Worm (Caenorhabditis elegans): ENCODE data around the gene T19C4.5.

The T19C4.5 gene

ce11 chrV:11161791-11162190 is 10.2 kb upstream of the T19C4.5 start, which contains the start of gene srg-41:
Gene srg-41, minus strand, starts transcription at chrV:11161891.
- TF ChIP-seq pha-2 (tag; optimal IDR thresholded peaks at IDR 0.05), result no peak
- TF ChIP-seq ceh-9 (tag; optimal IDR thresholded peaks at IDR 0.05), result no peak
- TF ChIP-seq ceh-24 (tag; optimal IDR thresholded peaks at IDR 0.05), result no peak
- no peak for TF ChIP-seq tbx-7 (tag; optimal IDR thresholded peaks at IDR 0.05)

- no peak for TF ChIP-seq odd-2 (tag; optimal IDR thresholded peaks at IDR 0.05)
- TF ChIP-seq npax-4 (tag; optimal IDR thresholded peaks at IDR 0.05), result no peak
- no peak for TF ChIP-seq pros-1 (tag; optimal IDR thresholded peaks at IDR 0.05)
- no peak for TF ChIP-seq ceh-22 (tag; optimal IDR thresholded peaks at IDR 0.05)
- TF ChIP-seq unc-42 (tag; optimal IDR thresholded peaks at IDR 0.05), result no peak
- TF ChIP-seq che-1 (tag; optimal IDR thresholded peaks at IDR 0.05), result no peak
- TF ChIP-seq ets-4 (tag; optimal IDR thresholded peaks at IDR 0.05), result no peak
- no peak for TF ChIP-seq nhr-232 (tag; optimal IDR thresholded peaks at IDR 0.05)
- TF ChIP-seq rnt-1 (tag; optimal IDR thresholded peaks at IDR 0.05), result no peak
- TF ChIP-seq pha-4 (tag; optimal IDR thresholded peaks at IDR 0.05), result no peak
- TF ChIP-seq Y22D7AL.16 (tag; optimal IDR thresholded peaks at IDR 0.05), result no peak
- no peak for TF ChIP-seq hlh-6 (tag; optimal IDR thresholded peaks at IDR 0.05)
- no peak for TF ChIP-seq ceh-24 (tag; optimal IDR thresholded peaks at IDR 0.05)
- no peak for TF ChIP-seq ceh-45 (GFP tag; IDR thresholded peaks at IDR 0.05)
- TF ChIP-seq ceh-30 (tag; optimal IDR thresholded peaks at IDR 0.05), result no peak
- no peak for TF ChIP-seq zip-5 (tag; optimal IDR thresholded peaks at IDR 0.05)
Measured at ce11 chrV:11164475-11164874, 7.5 kb upstream of the T19C4.5 start, which contains the start of gene srg-40. Gene srg-40, minus strand, starts transcription at chrV:11164575.

- no peak for TF ChIP-seq ceh-30 (tag; optimal IDR thresholded peaks at IDR 0.05)
- no peak for TF ChIP-seq ceh-18 (tag; optimal IDR thresholded peaks at IDR 0.05)
- peak; percentile 42 for TF ChIP-seq unc-42 (tag; optimal IDR thresholded peaks at IDR 0.05)
- no peak for TF ChIP-seq che-1 (tag; optimal IDR thresholded peaks at IDR 0.05)
Measured at ce11 chrV:11167745-11168144, 4.3 kb upstream of the T19C4.5 start.

DNA sequence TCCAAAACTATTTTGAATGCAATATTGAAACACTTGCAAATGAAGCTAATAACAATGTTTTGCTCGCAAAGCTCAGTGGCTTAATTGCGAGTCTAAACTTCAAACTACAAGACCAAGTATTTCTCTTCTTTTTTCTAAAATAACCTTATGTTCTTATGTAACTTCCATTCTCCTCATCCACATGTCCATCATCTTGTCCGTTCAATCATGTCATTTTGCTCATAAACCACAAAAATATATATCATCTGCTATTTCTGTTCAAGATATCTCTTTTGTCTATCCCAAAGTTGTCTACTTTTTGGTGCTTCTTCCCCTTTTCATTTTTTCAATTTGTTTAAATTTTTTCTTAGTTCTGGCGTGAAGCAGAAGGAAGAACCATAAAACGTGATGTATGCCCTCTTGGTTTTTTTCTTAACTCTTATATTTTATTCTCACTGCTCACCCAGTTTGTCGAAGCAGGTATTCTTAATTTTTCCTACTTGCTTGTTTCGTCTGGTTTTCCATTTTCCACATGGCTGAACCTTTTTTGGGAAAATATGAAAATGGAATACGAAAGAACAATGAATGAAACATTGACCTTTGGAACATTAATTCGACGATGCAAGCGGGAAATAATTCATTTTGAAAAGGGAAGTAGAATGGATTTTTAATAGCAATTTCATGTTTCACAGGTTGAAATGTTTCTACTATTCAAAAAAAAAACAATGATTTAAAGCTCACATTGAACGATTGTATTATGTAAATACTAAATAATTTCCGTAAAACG is 1.3 kb upstream of the T19C4.5 start:
- TF ChIP-seq eyg-1 (tag; optimal IDR thresholded peaks at IDR 0.05) (no peak), F13H6.1 (tag; optimal IDR thresholded peaks at IDR 0.05) (no peak), hlh-6 (tag; optimal IDR thresholded peaks at IDR 0.05) (no peak), ama-1 (optimal IDR thresholded peaks at IDR 0.05) (no peak), lin-11 (tag; optimal IDR thresholded peaks at IDR 0.05) (no peak), nfya-1 (tag; optimal IDR thresholded peaks at IDR 0.05) (no peak), sox-2 (GFP tag; IDR thresholded peaks at IDR 0.05) (no peak), sox-4 (tag; optimal IDR thresholded peaks at IDR 0.05) (no peak), unc-86 (tag; optimal IDR thresholded peaks at IDR 0.05) (no peak), ahr-1 (tag; optimal IDR thresholded peaks at IDR 0.05) (no peak), Y22D7AL.16 (tag; optimal IDR thresholded peaks at IDR 0.05) (no peak), hlh-30 (tag; optimal IDR thresholded peaks at IDR 0.05; ENCODE audit: insufficient read depth) (no peak), pag-3 (tag; optimal IDR thresholded peaks at IDR 0.05; ENCODE audit: borderline replicate concordance) (no peak), ceh-6 (GFP tag; optimal IDR thresholded peaks at IDR 0.05) (no peak), unc-3 (GFP tag; conservative IDR thresholded peaks at IDR 0.05) (no peak), unc-3 (tag; optimal IDR thresholded peaks at IDR 0.05) (no peak), zip-5 (tag; optimal IDR thresholded peaks at IDR 0.05) (no peak), C38D4.7 (GFP tag; optimal IDR thresholded peaks at IDR 0.05) (no peak), ztf-16 (tag; optimal IDR thresholded peaks at IDR 0.05) (no peak)
